Worm (Caenorhabditis elegans): Measurements from ENCODE around the gene ZC373.3.

ce11 chrX:10076334-10076733 is 16.0 kb downstream of the ZC373.3 start:
- TF ChIP-seq zag-1 (tag; optimal IDR thresholded peaks at IDR 0.05) = no peak
- no peak for TF ChIP-seq elt-1 (tag; optimal IDR thresholded peaks at IDR 0.05)
- TF ChIP-seq nhr-129 (tag; optimal IDR thresholded peaks at IDR 0.05) = no peak
- no peak for TF ChIP-seq dmd-4 (tag; optimal IDR thresholded peaks at IDR 0.05)
- TF ChIP-seq peb-1 (tag; optimal IDR thresholded peaks at IDR 0.05) = no peak
- no peak for TF ChIP-seq nhr-12 (tag; optimal IDR thresholded peaks at IDR 0.05)
- no peak for TF ChIP-seq lin-11 (tag; optimal IDR thresholded peaks at IDR 0.05)
- TF ChIP-seq ceh-16 (tag; optimal IDR thresholded peaks at IDR 0.05) = no peak
- TF ChIP-seq egl-27 (tag; optimal IDR thresholded peaks at IDR 0.05) = no peak
- TF ChIP-seq nhr-237 (tag; optimal IDR thresholded peaks at IDR 0.05) = no peak
- no peak for TF ChIP-seq mab-5 (tag; optimal IDR thresholded peaks at IDR 0.05)
- TF ChIP-seq lin-13 (GFP tag; optimal IDR thresholded peaks at IDR 0.05) = no peak
- no peak for TF ChIP-seq skn-1 (tag; optimal IDR thresholded peaks at IDR 0.05)

Measured in whole organism, L2 larva.